Worm (Caenorhabditis elegans): ENCODE results near the gene kel-1.

The kel-1 gene

ce11 chrII:11689941-11690340, 1.2 kb downstream of the kel-1 start:
- TF ChIP-seq lin-29 (GFP tag; IDR thresholded peaks at IDR 0.05) (no peak), Y48G9A.11 (GFP tag; IDR thresholded peaks at IDR 0.05) (no peak), jun-1 (tag; optimal IDR thresholded peaks at IDR 0.05) (no peak), mdl-1 (tag; optimal IDR thresholded peaks at IDR 0.05) (no peak), R02D3.7 (tag; optimal IDR thresholded peaks at IDR 0.05) (no peak), egl-43 (GFP tag; IDR thresholded peaks at IDR 0.05) (no peak), hmg-1.1 (GFP tag; IDR thresholded peaks at IDR 0.05) (no peak), ceh-32 (tag; optimal IDR thresholded peaks at IDR 0.05; ENCODE audit: poor library complexity) (no peak), nhr-25 (tag; optimal IDR thresholded peaks at IDR 0.05; ENCODE audit: borderline replicate concordance, insufficient read depth) (no peak), tag-97 (GFP tag; IDR thresholded peaks at IDR 0.05) (no peak), unc-39 (tag; optimal IDR thresholded peaks at IDR 0.05) (no peak), nhr-237 (tag; optimal IDR thresholded peaks at IDR 0.05) (no peak), hif-1 (tag; optimal IDR thresholded peaks at IDR 0.05) (no peak), ceh-20 (GFP tag; IDR thresholded peaks at IDR 0.05) (no peak), unc-62 (GFP tag; optimal IDR thresholded peaks at IDR 0.05 in 1 of 2) (no peak), unc-62 (tag; optimal IDR thresholded peaks at IDR 0.05) (no peak), ZK546.5 (tag; optimal IDR thresholded peaks at IDR 0.05) (no peak), zip-11 (GFP tag; IDR thresholded peaks at IDR 0.05) (no peak), sdz-12 (GFP tag; optimal IDR thresholded peaks at IDR 0.05) (no peak)

ce11 chrII:11690868-11691267, 2.1 kb downstream of the kel-1 start:
- TF ChIP-seq aly-2 (tag; optimal IDR thresholded peaks at IDR 0.05) (peak; percentile 48), nhr-6 (tag; optimal IDR thresholded peaks at IDR 0.05) (no peak), snpc-4 (tag; optimal IDR thresholded peaks at IDR 0.05) (no peak), ztf-7 (tag; optimal IDR thresholded peaks at IDR 0.05) (no peak), mdt-29 (GFP tag; IDR thresholded peaks at IDR 0.05) (no peak), lin-15B (tag; optimal IDR thresholded peaks at IDR 0.05) (no peak), ceh-82 (tag; optimal IDR thresholded peaks at IDR 0.05) (no peak), D1046.2 (GFP tag; IDR thresholded peaks at IDR 0.05) (peak; percentile 81; the same call in 1 of the 2 replicates), hmg-1.1 (GFP tag; IDR thresholded peaks at IDR 0.05) (no peak), nhr-10 (tag; optimal IDR thresholded peaks at IDR 0.05) (no peak), ctbp-1 (GFP tag; IDR thresholded peaks at IDR 0.05) (0 out of 2 replicates have a peak, but pooled peaks have one; percentile 16), madf-9 (GFP tag; conservative IDR thresholded peaks at IDR 0.05) (no peak), jun-1 (tag; optimal IDR thresholded peaks at IDR 0.05) (no peak), arid-1 (GFP tag; conservative IDR thresholded peaks at IDR 0.05) (no peak), ztf-11 (tag; optimal IDR thresholded peaks at IDR 0.05) (no peak), spr-1 (tag; optimal IDR thresholded peaks at IDR 0.05) (no peak), T20F7.1 (GFP tag; optimal IDR thresholded peaks at IDR 0.05) (no peak), php-3 (GFP tag; IDR thresholded peaks at IDR 0.05) (no peak), F37D6.2 (tag; optimal IDR thresholded peaks at IDR 0.05) (no peak), lin-29 (GFP tag; IDR thresholded peaks at IDR 0.05) (no peak), unc-39 (tag; optimal IDR thresholded peaks at IDR 0.05) (no peak), attf-4 (tag; optimal IDR thresholded peaks at IDR 0.05) (no peak), aha-1 (tag) (no peak), lir-3 (tag; optimal IDR thresholded peaks at IDR 0.05) (no peak), dmd-9 (GFP tag; IDR thresholded peaks at IDR 0.05) (no peak), Y75B8A.6 (GFP tag; IDR thresholded peaks at IDR 0.05) (no peak), Y5F2A.4 (GFP tag; optimal IDR thresholded peaks at IDR 0.05) (no peak), daf-19 (GFP tag; conservative IDR thresholded peaks at IDR 0.05) (no peak), mxl-3 (GFP tag; optimal IDR thresholded peaks at IDR 0.05) (no peak), sdz-12 (GFP tag; optimal IDR thresholded peaks at IDR 0.05) (no peak), daf-8 (GFP tag; IDR thresholded peaks at IDR 0.05) (no peak), set-16 (GFP tag; IDR thresholded peaks at IDR 0.05) (peak; percentile 38), nhr-111 (GFP tag; optimal IDR thresholded peaks at IDR 0.05) (no peak), ceh-20 (GFP tag; IDR thresholded peaks at IDR 0.05) (no peak), egl-43 (GFP tag; IDR thresholded peaks at IDR 0.05) (no peak), nhr-42 (GFP tag; IDR thresholded peaks at IDR 0.05) (no peak), unc-62 (GFP tag; optimal IDR thresholded peaks at IDR 0.05 in 1 of 2) (peak in 1 of 2 experiments; percentile 56), unc-62 (tag; optimal IDR thresholded peaks at IDR 0.05) (no peak), lin-1 (GFP tag; IDR thresholded peaks at IDR 0.05) (no peak), F26F4.8 (GFP tag; conservative IDR thresholded peaks at IDR 0.05) (no peak)
